Fruit fly (Drosophila melanogaster) whole organism, embryonic: ENCODE data around the gene CG7378.

Experiments used
- ATbp ChIP-seq: fragments of 200-800 bp; sonication (Bioruptor generic); optimal IDR thresholded peaks from 2 replicates; lab custom pipeline; 2017; ENCODE audit warnings: missing biosample characterization, mild to moderate bottlenecking, missing genetic modification characterization, missing genetic modification reagents
- CG12071 ChIP-seq: fragments of 200-800 bp; sonication (Bioruptor generic); optimal IDR thresholded peaks from 3 replicates; lab custom pipeline; 2018; ENCODE audit warnings: missing biosample characterization, mild to moderate bottlenecking, missing genetic modification characterization
- CG15073 ChIP-seq: fragments of 200-800 bp; sonication (Bioruptor generic); optimal IDR thresholded peaks from 2 replicates; lab custom pipeline; 2016; ENCODE audit warnings: missing biosample characterization, missing genetic modification characterization
- CG1603 ChIP-seq: fragments of 200-800 bp; sonication (Bioruptor generic); optimal IDR thresholded peaks from 2 replicates; lab custom pipeline; 2019; ENCODE audit warnings: missing biosample characterization, mild to moderate bottlenecking, missing genetic modification characterization, moderate library complexity
- CG17186 ChIP-seq: fragments of 200-800 bp; sonication (Bioruptor generic); optimal IDR thresholded peaks from 3 replicates; lab custom pipeline; 2017; ENCODE audit warnings: missing biosample characterization, missing genetic modification reagents, missing genetic modification characterization
- CG17612 ChIP-seq: fragments of 200-800 bp; sonication (Bioruptor generic); IDR thresholded peaks from 2 replicates; pipeline ENCODE4 v1.3.6; 2022; ENCODE audit warnings: missing biosample characterization, missing genetic modification characterization
- CG2116 ChIP-seq: fragments of 200-800 bp; sonication (Bioruptor generic); optimal IDR thresholded peaks from 3 replicates; lab custom pipeline; 2018; ENCODE audit warnings: missing biosample characterization, mild to moderate bottlenecking, missing genetic modification characterization
- CG4282 ChIP-seq: fragments of 200-800 bp; sonication (Bioruptor generic); optimal IDR thresholded peaks from 2 replicates; lab custom pipeline; 2016; ENCODE audit warnings: missing biosample characterization, missing genetic modification characterization
- CG43689 ChIP-seq: fragments of 200-800 bp; sonication (Bioruptor generic); IDR thresholded peaks from 2 replicates; pipeline ENCODE4 v1.3.6; 2022; ENCODE audit warnings: missing biosample characterization, missing genetic modification characterization
- CG6689 ChIP-seq: fragments of 200-800 bp; sonication (Bioruptor generic); IDR thresholded peaks from 2 replicates; pipeline ENCODE4 v1.3.6; 2022; ENCODE audit warnings: missing biosample characterization, missing genetic modification characterization
- CG6791 ChIP-seq: fragments of 200-800 bp; sonication (Bioruptor generic); IDR thresholded peaks from 3 replicates; pipeline ENCODE4 v1.3.6; 2022; ENCODE audit warnings: missing biosample characterization, missing genetic modification characterization; ENCODE audit not compliant: partially characterized antibody
- CG8359 ChIP-seq: fragments of 200-800 bp; sonication (Bioruptor generic); optimal IDR thresholded peaks from 2 replicates; lab custom pipeline; 2017; ENCODE audit warnings: missing biosample characterization, mild to moderate bottlenecking, missing genetic modification characterization, borderline replicate concordance
- CG8944 ChIP-seq: fragments of 200-800 bp; sonication (Bioruptor generic); optimal IDR thresholded peaks from 3 replicates; lab custom pipeline; 2016; ENCODE audit warnings: missing biosample characterization, missing genetic modification characterization
- CG9215 ChIP-seq: fragments of 200-800 bp; sonication (Bioruptor generic); IDR thresholded peaks from 2 replicates; pipeline ENCODE4 v1.3.6; 2022; ENCODE audit warnings: missing biosample characterization, missing genetic modification characterization
- ERR ChIP-seq: fragments of 200-800 bp; sonication (Bioruptor generic); optimal IDR thresholded peaks from 2 replicates; lab custom pipeline; 2016; ENCODE audit warnings: missing biosample characterization, missing genetic modification characterization
- H2.0 ChIP-seq: fragments of 200-800 bp; sonication (Bioruptor generic); IDR thresholded peaks from 2 replicates; pipeline ENCODE4 v1.3.6; 2022; ENCODE audit warnings: missing biosample characterization, missing genetic modification characterization
- HLH4C ChIP-seq: fragments of 200-800 bp; sonication (Bioruptor generic); IDR thresholded peaks from 3 replicates; pipeline ENCODE4 v1.3.6; 2022; ENCODE audit warnings: missing biosample characterization, missing genetic modification characterization; ENCODE audit not compliant: partially characterized antibody
- HLHmδ ChIP-seq: fragments of 200-800 bp; sonication (Bioruptor generic); optimal IDR thresholded peaks from 2 replicates; lab custom pipeline; 2018; ENCODE audit warnings: missing biosample characterization, mild to moderate bottlenecking, missing genetic modification characterization, moderate library complexity
- Hand ChIP-seq: fragments of 200-800 bp; sonication (Bioruptor generic); optimal IDR thresholded peaks from 2 replicates; lab custom pipeline; 2017; ENCODE audit warnings: mild to moderate bottlenecking, missing biosample characterization, missing genetic modification reagents, missing genetic modification characterization
- Hr51 ChIP-seq, 2 experiments: fragments of 200-800 bp; sonication (Bioruptor generic); optimal IDR thresholded peaks; 2 replicates in 1 of 2; 3 replicates in 1 of 2; lab custom pipeline; 2016 to 2018; ENCODE audit warnings: missing biosample characterization in 2 of 2, missing genetic modification characterization in 2 of 2, mild to moderate bottlenecking in 1 of 2, moderate library complexity in 1 of 2
- Kr ChIP-seq: fragments of 200-800 bp; sonication (Bioruptor generic); optimal IDR thresholded peaks from 2 replicates; lab custom pipeline; 2017; ENCODE audit warnings: missing biosample characterization, mild to moderate bottlenecking, missing genetic modification characterization
- Lim3 ChIP-seq: fragments of 200-800 bp; sonication (Bioruptor generic); IDR thresholded peaks from 2 replicates; pipeline ENCODE4 v1.3.6; 2022; ENCODE audit warnings: missing biosample characterization, missing genetic modification characterization
- Lpt ChIP-seq: fragments of >200 bp; optimal IDR thresholded peaks from 2 replicates; lab custom pipeline; 2018; ENCODE audit warnings: missing biosample characterization, missing genetic modification characterization
- MBD-R2 ChIP-seq: fragments of 200-800 bp; sonication (Bioruptor generic); IDR thresholded peaks from 2 replicates; pipeline ENCODE4 v1.3.6; 2022; ENCODE audit warnings: missing biosample characterization, missing genetic modification characterization
- Mad ChIP-seq: fragments of 200-800 bp; sonication (Bioruptor generic); optimal IDR thresholded peaks from 2 replicates; lab custom pipeline; 2016; ENCODE audit warnings: missing biosample characterization, missing genetic modification characterization
- Med ChIP-seq: fragments of 200-800 bp; sonication (Bioruptor generic); peaks from one replicate; lab custom pipeline; 2016; ENCODE audit warnings: missing biosample characterization, missing genetic modification characterization, mild to moderate bottlenecking, inconsistent platforms, moderate library complexity
- NC2β ChIP-seq: fragments of 200-800 bp; sonication (Bioruptor generic); optimal IDR thresholded peaks from 2 replicates; lab custom pipeline; 2016; ENCODE audit warnings: missing biosample characterization, missing genetic modification characterization
- Neu2 ChIP-seq: fragments of 200-800 bp; sonication (Bioruptor generic); optimal IDR thresholded peaks from 3 replicates; lab custom pipeline; 2016; ENCODE audit warnings: missing biosample characterization, missing genetic modification characterization, borderline replicate concordance
- Side ChIP-seq: fragments of 200-800 bp; sonication (Bioruptor generic); optimal IDR thresholded peaks from 2 replicates; lab custom pipeline; 2016; ENCODE audit warnings: missing biosample characterization, missing genetic modification characterization
- Sin3A ChIP-seq: fragments of >200 bp; optimal IDR thresholded peaks from 2 replicates; lab custom pipeline; 2018
- Sry-β ChIP-seq: fragments of 200-800 bp; sonication (Bioruptor generic); optimal IDR thresholded peaks from 2 replicates; lab custom pipeline; 2018; ENCODE audit warnings: missing biosample characterization, mild to moderate bottlenecking, missing genetic modification characterization, moderate library complexity
- Trl ChIP-seq, 3 experiments: fragments of >200 bp in 2 of 3; fragments of 200-800 bp in 1 of 3; sonication (Bioruptor generic) in 1 of 3; optimal IDR thresholded peaks; 2 replicates in 1 of 3; 3 replicates in 2 of 3; lab custom pipeline; 2016 to 2017; ENCODE audit warnings: missing biosample characterization in 1 of 3, missing genetic modification characterization in 1 of 3
- ac ChIP-seq: fragments of 200-800 bp; sonication (Bioruptor generic); optimal IDR thresholded peaks from 3 replicates; lab custom pipeline; 2017; ENCODE audit warnings: missing biosample characterization, mild to moderate bottlenecking, missing genetic modification characterization
- ara ChIP-seq: fragments of 200-800 bp; sonication (Bioruptor generic); IDR thresholded peaks from 2 replicates; pipeline ENCODE4 v1.3.6; 2022; ENCODE audit warnings: missing biosample characterization, missing genetic modification characterization
- ash1 ChIP-seq: fragments of 200-800 bp; sonication (Bioruptor generic); optimal IDR thresholded peaks from 2 replicates; lab custom pipeline; 2018; ENCODE audit warnings: missing biosample characterization, mild to moderate bottlenecking, missing genetic modification characterization
- crc ChIP-seq: fragments of 200-800 bp; sonication (Bioruptor generic); optimal IDR thresholded peaks from 2 replicates; lab custom pipeline; 2016; ENCODE audit warnings: missing biosample characterization, missing genetic modification characterization
- croc ChIP-seq: fragments of 200-800 bp; sonication (Bioruptor generic); conservative IDR thresholded peaks from 3 replicates; pipeline ENCODE4 v1.3.6; 2022; ENCODE audit warnings: missing biosample characterization, missing genetic modification characterization
- eve ChIP-seq, 2 experiments: fragments of >200 bp; optimal IDR thresholded peaks; 2 replicates each; lab custom pipeline; 2017; ENCODE audit warnings: missing biosample characterization in 2 of 2, missing genetic modification characterization in 2 of 2
- gem ChIP-seq: fragments of 200-800 bp; sonication (Bioruptor generic); optimal IDR thresholded peaks from 2 replicates; lab custom pipeline; 2019; ENCODE audit warnings: missing biosample characterization, mild to moderate bottlenecking, missing genetic modification characterization, moderate library complexity
- grau ChIP-seq: fragments of 200-800 bp; optimal IDR thresholded peaks from 3 replicates; lab custom pipeline; 2019; ENCODE audit warnings: missing biosample characterization, mild to moderate bottlenecking, missing genetic modification characterization, moderate library complexity
- hkb ChIP-seq, 2 experiments: fragments of 200-800 bp in 1 of 2; fragments of >200 bp in 1 of 2; sonication (Bioruptor generic) in 1 of 2; IDR thresholded peaks in 1 of 2; optimal IDR thresholded peaks in 1 of 2; 2 replicates each; pipeline versions ENCODE4 v1.3.6 to Lab custom; 2017 to 2022; ENCODE audit warnings: missing biosample characterization in 1 of 2, missing genetic modification characterization in 1 of 2
- kah ChIP-seq: fragments of 200-800 bp; sonication (Bioruptor generic); optimal IDR thresholded peaks from 2 replicates; lab custom pipeline; 2018; ENCODE audit warnings: missing biosample characterization, mild to moderate bottlenecking, missing genetic modification characterization
- lola ChIP-seq, 3 experiments: fragments of >200 bp in 2 of 3; fragments of 200-800 bp in 1 of 3; sonication (Bioruptor generic) in 1 of 3; optimal IDR thresholded peaks; 2 replicates each; lab custom pipeline; 2017 to 2019; ENCODE audit warnings: missing biosample characterization in 3 of 3, missing genetic modification characterization in 3 of 3, mild to moderate bottlenecking in 1 of 3, moderate library complexity in 1 of 3
- nmo ChIP-seq: fragments of 200-800 bp; sonication (Bioruptor generic); optimal IDR thresholded peaks from 2 replicates; lab custom pipeline; 2018; ENCODE audit warnings: missing biosample characterization, mild to moderate bottlenecking, missing genetic modification characterization, moderate library complexity
- p53 ChIP-seq: fragments of 200-800 bp; sonication (Bioruptor generic); optimal IDR thresholded peaks from 2 replicates; lab custom pipeline; 2016; ENCODE audit warnings: missing biosample characterization, missing genetic modification characterization
- pho ChIP-seq: fragments of 200-800 bp; sonication (Bioruptor generic); optimal IDR thresholded peaks from 2 replicates; lab custom pipeline; 2016; ENCODE audit warnings: missing biosample characterization, missing genetic modification characterization
- ro ChIP-seq: fragments of 200-800 bp; sonication (Bioruptor generic); IDR thresholded peaks from 2 replicates; pipeline ENCODE4 v1.3.6; 2022; ENCODE audit warnings: missing biosample characterization, missing genetic modification characterization
- trem ChIP-seq: fragments of 200-800 bp; optimal IDR thresholded peaks from 3 replicates; lab custom pipeline; 2019; ENCODE audit warnings: missing biosample characterization, mild to moderate bottlenecking, missing genetic modification characterization, moderate library complexity
- tx ChIP-seq: fragments of 200-800 bp; sonication (Bioruptor generic); optimal IDR thresholded peaks from 2 replicates; lab custom pipeline; 2016; ENCODE audit warnings: missing biosample characterization, missing genetic modification characterization
- zen ChIP-seq: fragments of 200-800 bp; sonication (Bioruptor generic); optimal IDR thresholded peaks from 3 replicates; lab custom pipeline; 2018; ENCODE audit warnings: missing biosample characterization, mild to moderate bottlenecking, missing genetic modification characterization, moderate library complexity

Gene CG7378

DNA sequence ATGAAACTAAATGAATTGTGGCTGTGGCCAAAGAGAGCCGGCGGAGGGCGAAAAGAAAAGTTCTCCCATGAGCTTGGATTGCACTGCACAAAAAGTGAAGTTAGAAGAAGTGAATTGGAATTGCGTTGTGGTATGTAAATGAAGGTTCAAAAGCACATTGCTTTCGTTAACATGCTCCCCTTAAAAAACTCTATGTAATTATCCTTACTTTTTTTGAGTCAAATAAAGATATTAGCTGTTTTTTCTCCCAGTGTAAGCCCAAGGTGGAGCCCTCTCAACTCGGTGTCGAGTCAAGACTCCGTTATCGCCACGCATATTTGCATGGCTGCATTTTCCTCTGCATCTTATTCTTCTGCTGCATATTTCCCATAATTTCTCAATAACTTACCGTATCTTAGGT, 23.3 kb downstream of the CG7378 start:
- TF ChIP-seq CG43689 (GFP tag; lab: Robert Waterston, UW) (no peak), eve (GFP tag; optimal IDR thresholded peaks at IDR 0.05; lab: Kevin White, UChicago) (peak in 1 of 2 experiments; percentile 62), kah (GFP tag; lab: Kevin White, UChicago) (no peak), gem (peak; percentile 73), ro (0 out of 2 replicates have a peak, but pooled peaks have one; percentile 35), NC2β (GFP tag; lab: Kevin White, UChicago) (peak; percentile 5), hkb (optimal IDR thresholded peaks at IDR 0.05; lab: Kevin White, UChicago) (no peak), hkb (GFP tag; IDR thresholded peaks at IDR 0.05; lab: Robert Waterston, UW) (peak; percentile 73), ERR (GFP tag; lab: Kevin White, UChicago) (no peak), CG6791 (GFP tag; lab: Robert Waterston, UW) (no peak), Side (no peak), CG4282 (GFP tag; lab: Kevin White, UChicago) (no peak), croc (GFP tag; lab: Robert Waterston, UW) (peak; percentile 64), ATbp (GFP tag; lab: Kevin White, UChicago) (peak; percentile 44), MBD-R2 (GFP tag; lab: Robert Waterston, UW) (no peak), Lpt (GFP tag; lab: Kevin White, UChicago) (no peak), CG8359 (GFP tag; lab: Kevin White, UChicago) (peak; percentile 34), H2.0 (GFP tag; lab: Robert Waterston, UW) (peak; percentile 36; the same call in 1 of the 2 replicates), grau (tag; lab: Kevin White, UChicago) (peak; percentile 40), lola (GFP tag; optimal IDR thresholded peaks at IDR 0.05; lab: Kevin White, UChicago) (peak in 1 of 3 experiments; percentile 61), CG15073 (GFP tag; lab: Kevin White, UChicago) (no peak), CG12071 (GFP tag; lab: Kevin White, UChicago) (no peak), trem (tag; lab: Kevin White, UChicago) (peak; percentile 34), zen (tag; lab: Kevin White, UChicago) (peak; percentile 54), CG17612 (GFP tag; lab: Robert Waterston, UW) (no peak), Mad (peak; percentile 7), nmo (GFP tag; lab: Kevin White, UChicago) (peak; percentile 62), CG1603 (tag; lab: Kevin White, UChicago) (peak; percentile 78), Sin3A (lab: Kevin White, UChicago) (no peak), CG2116 (GFP tag; lab: Kevin White, UChicago) (no peak), Kr (GFP tag; lab: Kevin White, UChicago) (no peak), p53 (GFP tag; lab: Kevin White, UChicago) (no peak), tx (GFP tag; lab: Kevin White, UChicago) (no peak), Lim3 (GFP tag; lab: Robert Waterston, UW) (no peak), Hand (GFP tag; lab: Kevin White, UChicago) (no peak), Hr51 (GFP tag; optimal IDR thresholded peaks at IDR 0.05; lab: Kevin White, UChicago) (peak in 1 of 2 experiments; percentile 41), CG9215 (no peak), pho (GFP tag; lab: Kevin White, UChicago) (no peak), Neu2 (GFP tag; lab: Kevin White, UChicago) (no peak), ara (peak; percentile 82), CG6689 (GFP tag; lab: Robert Waterston, UW) (peak; percentile 71), CG17186 (GFP tag; lab: Kevin White, UChicago) (no peak), Trl (optimal IDR thresholded peaks at IDR 0.05; lab: Kevin White, UChicago) (no peak), Trl (GFP tag; optimal IDR thresholded peaks at IDR 0.05; lab: Kevin White, UChicago) (no peak), ash1 (GFP tag; lab: Kevin White, UChicago) (no peak), HLH4C (no peak), Med (GFP tag; lab: Kevin White, UChicago) (peak; percentile 85), ac (GFP tag; lab: Kevin White, UChicago) (no peak), CG8944 (peak; percentile 44), Sry-β (no peak), HLHmδ (GFP tag; lab: Kevin White, UChicago) (no peak), crc (GFP tag; lab: Kevin White, UChicago) (no peak)
